Worm (Caenorhabditis elegans) whole organism, early embryonic: ENCODE results near the gene F09E10.7.

Experiments
- B0310.2 ChIP-seq: sonication (generic microtip); optimal IDR thresholded peaks from 2 replicates; lab custom pipeline; 2016; ENCODE audit warnings: mild to moderate bottlenecking, missing genetic modification characterization, missing compliant biosample characterization
- F13C5.2 ChIP-seq: sonication (generic microtip); optimal IDR thresholded peaks from 2 replicates; lab custom pipeline; 2017; ENCODE audit warnings: mild to moderate bottlenecking, missing genetic modification characterization, inconsistent platforms, missing compliant biosample characterization
- ama-1 ChIP-seq: fragments of 150-350 bp; optimal IDR thresholded peaks from 2 replicates; lab custom pipeline; 2014
- ceh-13 ChIP-seq: fragments of 200-800 bp; sonication (Bioruptor generic); optimal IDR thresholded peaks from 2 replicates; lab custom pipeline; 2018; ENCODE audit warnings: mild to moderate bottlenecking, missing genetic modification characterization, missing compliant biosample characterization
- ets-7 ChIP-seq: sonication (generic microtip); optimal IDR thresholded peaks from 2 replicates; lab custom pipeline; 2016; ENCODE audit warnings: missing genotype, missing genetic modification characterization, missing compliant biosample characterization
- hmg-4 ChIP-seq: fragments of 200-800 bp; sonication (Bioruptor generic); optimal IDR thresholded peaks from 2 replicates; lab custom pipeline; 2018; ENCODE audit warnings: mild to moderate bottlenecking, missing genetic modification characterization, missing compliant biosample characterization
- hnd-1 ChIP-seq: sonication (generic microtip); optimal IDR thresholded peaks from 2 replicates; lab custom pipeline; 2016; ENCODE audit warnings: missing genetic modification characterization, missing compliant biosample characterization
- scrt-1 ChIP-seq: fragments of 200-800 bp; sonication (Bioruptor generic); IDR thresholded peaks from 2 replicates; pipeline ENCODE4 v1.3.6; 2022; ENCODE audit warnings: missing genetic modification characterization, missing compliant biosample characterization
- sea-1 ChIP-seq: fragments of 200-800 bp; sonication (Bioruptor generic); conservative IDR thresholded peaks from 2 replicates; pipeline ENCODE4 v1.3.6; 2022; ENCODE audit warnings: missing genetic modification characterization, missing compliant biosample characterization
- tbx-11 ChIP-seq: fragments of 200-800 bp; sonication (Bioruptor generic); IDR thresholded peaks from 2 replicates; pipeline ENCODE4 v1.3.6; 2022; ENCODE audit warnings: missing genetic modification characterization, missing compliant biosample characterization
- tbx-37 ChIP-seq: fragments of 200-800 bp; sonication (Bioruptor generic); conservative IDR thresholded peaks from 2 replicates; pipeline ENCODE4 v1.3.6; 2022; ENCODE audit warnings: missing genetic modification reagents, missing genetic modification characterization, missing compliant biosample characterization

- TF ChIP-seq hmg-4 (GFP tag; lab: Kevin White, UChicago) (no peak), sea-1 (GFP tag; lab: Robert Waterston, UW) (no peak), hnd-1 (tag; lab: Kevin White, UChicago) (no peak), ceh-13 (GFP tag; lab: Kevin White, UChicago) (no peak), ama-1 (lab: Kevin White, UChicago) (no peak), tbx-37 (GFP tag; lab: Robert Waterston, UW) (no peak), B0310.2 (no peak), tbx-11 (GFP tag; lab: Robert Waterston, UW) (no peak), scrt-1 (GFP tag; lab: Robert Waterston, UW) (no peak), F13C5.2 (tag; lab: Kevin White, UChicago) (no peak), ets-7 (tag; lab: Kevin White, UChicago) (no peak)
These were observed 47.4 kb upstream of the F09E10.7 start for ce11 chrX:1549095-1549494.
